Fruit fly (Drosophila melanogaster): ENCODE measurements around the gene Ogg1.

The Ogg1 gene

dm6 chrX:8730306-8730705, 40.2 kb downstream of the Ogg1 start (continued):
- no peak for TF ChIP-seq ERR (GFP tag; optimal IDR thresholded peaks at IDR 0.05)
- no peak for TF ChIP-seq CG32772 (GFP tag; IDR thresholded peaks at IDR 0.05)
- peak; percentile 17 for TF ChIP-seq Meics (GFP tag; optimal IDR thresholded peaks at IDR 0.05)
- no peak for TF ChIP-seq Abd-B (GFP tag; optimal IDR thresholded peaks at IDR 0.05)
- no peak for TF ChIP-seq Doc3 (GFP tag; IDR thresholded peaks at IDR 0.05; ENCODE audit: partially characterized antibody)
- no peak for TF ChIP-seq luna (GFP tag; optimal IDR thresholded peaks at IDR 0.05)
- TF ChIP-seq CG7271 (tag; optimal IDR thresholded peaks at IDR 0.05): no peak
- TF ChIP-seq caup (GFP tag; optimal IDR thresholded peaks at IDR 0.05; ENCODE audit: severe bottlenecking): peak; percentile 14
- TF ChIP-seq CG17328 (GFP tag; IDR thresholded peaks at IDR 0.05): no peak
- TF ChIP-seq trem (tag; optimal IDR thresholded peaks at IDR 0.05): no peak
- no peak for TF ChIP-seq CG10431 (GFP tag; optimal IDR thresholded peaks at IDR 0.05)
- no peak for TF ChIP-seq Drgx (GFP tag; IDR thresholded peaks at IDR 0.05)
- TF ChIP-seq tin (GFP tag; optimal IDR thresholded peaks at IDR 0.05): no peak
- TF ChIP-seq ham (GFP tag; IDR thresholded peaks at IDR 0.05): no peak
- TF ChIP-seq BtbVII (GFP tag; optimal IDR thresholded peaks at IDR 0.05): no peak
- TF ChIP-seq Dbx (GFP tag; IDR thresholded peaks at IDR 0.05): 0 out of 3 replicates have a peak, but pooled peaks have one; percentile 23
- no peak for TF ChIP-seq HmgD (GFP tag; optimal IDR thresholded peaks at IDR 0.05)
- TF ChIP-seq D19A (tag; optimal IDR thresholded peaks at IDR 0.05): peak; percentile 12
- TF ChIP-seq CG4360 (GFP tag; IDR thresholded peaks at IDR 0.05): no peak
- no peak for TF ChIP-seq fd3F (GFP tag; optimal IDR thresholded peaks at IDR 0.05)
- no peak for TF ChIP-seq HLHmδ (GFP tag; optimal IDR thresholded peaks at IDR 0.05)
- TF ChIP-seq Nf-YC (tag; optimal IDR thresholded peaks at IDR 0.05): no peak
- TF ChIP-seq fru (optimal IDR thresholded peaks at IDR 0.05): no peak
- no peak for TF ChIP-seq CG13123 (GFP tag; optimal IDR thresholded peaks at IDR 0.05)
- peak; percentile 63 for TF ChIP-seq CG18599 (GFP tag; optimal IDR thresholded peaks at IDR 0.05)
- no peak for TF ChIP-seq shn (GFP tag; optimal IDR thresholded peaks at IDR 0.05)
- TF ChIP-seq NfI (GFP tag; optimal IDR thresholded peaks at IDR 0.05): no peak
- no peak for TF ChIP-seq HHEX (GFP tag; optimal IDR thresholded peaks at IDR 0.05)
- no peak for TF ChIP-seq E2f1 (GFP tag; IDR thresholded peaks at IDR 0.05)
- TF ChIP-seq kah (GFP tag; optimal IDR thresholded peaks at IDR 0.05): no peak
- TF ChIP-seq Dp (GFP tag; optimal IDR thresholded peaks at IDR 0.05): no peak
- TF ChIP-seq phol (tag; optimal IDR thresholded peaks at IDR 0.05): peak; percentile 4
- no peak for TF ChIP-seq CG13894 (tag; optimal IDR thresholded peaks at IDR 0.05)
- no peak for TF ChIP-seq ewg (GFP tag; optimal IDR thresholded peaks at IDR 0.05)
- no peak for TF ChIP-seq CG8388 (GFP tag; optimal IDR thresholded peaks at IDR 0.05)
- no peak for TF ChIP-seq CG2875 (GFP tag; optimal IDR thresholded peaks at IDR 0.05)
- peak; percentile 23; the same call in 1 of the 2 replicates for TF ChIP-seq Xrp1 (GFP tag; IDR thresholded peaks at IDR 0.05)
- TF ChIP-seq stwl (tag; optimal IDR thresholded peaks at IDR 0.05): no peak
- no peak for TF ChIP-seq nmo (GFP tag; optimal IDR thresholded peaks at IDR 0.05)
- no peak for TF ChIP-seq dan (GFP tag; IDR thresholded peaks at IDR 0.05)
- TF ChIP-seq CG12942 (GFP tag; optimal IDR thresholded peaks at IDR 0.05): no peak
- TF ChIP-seq Med (GFP tag): peak; percentile 40
- no peak for TF ChIP-seq Neu2 (GFP tag; optimal IDR thresholded peaks at IDR 0.05; ENCODE audit: borderline replicate concordance)
- no peak for TF ChIP-seq B-H2 (GFP tag; optimal IDR thresholded peaks at IDR 0.05)
- TF ChIP-seq wek (GFP tag; optimal IDR thresholded peaks at IDR 0.05): no peak
- TF ChIP-seq zfh2 (GFP tag; optimal IDR thresholded peaks at IDR 0.05): no peak
- TF ChIP-seq CG17568 (GFP tag; optimal IDR thresholded peaks at IDR 0.05): no peak
- no peak for TF ChIP-seq CG15073 (GFP tag; optimal IDR thresholded peaks at IDR 0.05)
- TF ChIP-seq dati (GFP tag; IDR thresholded peaks at IDR 0.05): no peak
- no peak for TF ChIP-seq Ravus (GFP tag; IDR thresholded peaks at IDR 0.05)
- TF ChIP-seq Myb (GFP tag; optimal IDR thresholded peaks at IDR 0.05): no peak
- no peak for TF ChIP-seq CG10462 (GFP tag; optimal IDR thresholded peaks at IDR 0.05)
